Fruit fly (Drosophila melanogaster) whole organism, prepupa: ENCODE results near the gene CG12661.

Source experiments
- Blimp-1 ChIP-seq: fragments of 200-800 bp; sonication (Bioruptor generic); optimal IDR thresholded peaks from 3 replicates; lab custom pipeline; 2017; ENCODE audit warnings: missing biosample characterization, missing genetic modification characterization, mild to moderate bottlenecking, moderate library complexity, missing genetic modification reagents
- CG10631 ChIP-seq: fragments of 200-800 bp; sonication (Bioruptor generic); optimal IDR thresholded peaks from 2 replicates; lab custom pipeline; 2016; ENCODE audit warnings: missing biosample characterization, missing genetic modification characterization
- CG10669 ChIP-seq: fragments of 200-800 bp; sonication (Bioruptor generic); optimal IDR thresholded peaks from 3 replicates; lab custom pipeline; 2018; ENCODE audit warnings: missing biosample characterization, mild to moderate bottlenecking, missing genetic modification characterization, moderate library complexity
- CG11294 ChIP-seq: fragments of 200-800 bp; sonication (Bioruptor generic); IDR thresholded peaks from 2 replicates; pipeline ENCODE4 v1.3.6; 2022; ENCODE audit warnings: missing biosample characterization, missing genetic modification characterization
- CG11902 ChIP-seq: fragments of 200-800 bp; sonication (Bioruptor generic); optimal IDR thresholded peaks from 3 replicates; lab custom pipeline; 2016; ENCODE audit warnings: missing biosample characterization, missing genetic modification characterization
- CG15336 ChIP-seq: fragments of 200-800 bp; sonication (Bioruptor generic); IDR thresholded peaks from 2 replicates; pipeline ENCODE4 v1.3.6; 2022; ENCODE audit warnings: missing biosample characterization, missing genetic modification characterization
- CG1621 ChIP-seq: fragments of 200-800 bp; sonication (Bioruptor generic); optimal IDR thresholded peaks from 3 replicates; lab custom pipeline; 2018; ENCODE audit warnings: missing biosample characterization, mild to moderate bottlenecking, missing genetic modification characterization
- CG16779 ChIP-seq: fragments of 200-800 bp; sonication (Bioruptor generic); optimal IDR thresholded peaks from 3 replicates; lab custom pipeline; 2017; ENCODE audit warnings: missing biosample characterization, mild to moderate bottlenecking, missing genetic modification characterization
- CG3032 ChIP-seq: fragments of 200-800 bp; optimal IDR thresholded peaks from 2 replicates; lab custom pipeline; 2019; ENCODE audit warnings: missing biosample characterization, mild to moderate bottlenecking, missing genetic modification characterization, moderate library complexity
- CG31627 ChIP-seq: fragments of 200-800 bp; sonication (Bioruptor generic); optimal IDR thresholded peaks from 3 replicates; lab custom pipeline; 2016; ENCODE audit warnings: missing biosample characterization, missing genetic modification characterization
- CG34406 ChIP-seq: fragments of 200-800 bp; sonication (Bioruptor generic); optimal IDR thresholded peaks from 3 replicates; lab custom pipeline; 2016; ENCODE audit warnings: missing biosample characterization, missing genetic modification characterization
- CG3919 ChIP-seq: fragments of 200-800 bp; sonication (Bioruptor generic); optimal IDR thresholded peaks from 3 replicates; lab custom pipeline; 2016; ENCODE audit warnings: missing biosample characterization, missing genetic modification characterization
- CG4318 ChIP-seq: fragments of 200-800 bp; sonication (Bioruptor generic); optimal IDR thresholded peaks from 3 replicates; lab custom pipeline; 2017; ENCODE audit warnings: missing biosample characterization, mild to moderate bottlenecking, missing genetic modification characterization
- CG6163 ChIP-seq: fragments of 200-800 bp; sonication (Bioruptor generic); IDR thresholded peaks from 3 replicates; pipeline ENCODE4 v1.3.6; 2022; ENCODE audit warnings: missing biosample characterization, missing genetic modification characterization
- CG6276 ChIP-seq: fragments of 200-800 bp; sonication (Bioruptor generic); optimal IDR thresholded peaks from 2 replicates; lab custom pipeline; 2017; ENCODE audit warnings: missing biosample characterization, mild to moderate bottlenecking, missing genetic modification characterization
- CG6792 ChIP-seq: fragments of 200-800 bp; sonication (Bioruptor generic); optimal IDR thresholded peaks from 3 replicates; lab custom pipeline; 2016; ENCODE audit warnings: missing biosample characterization, missing genetic modification characterization
- CG6808 ChIP-seq: fragments of 200-800 bp; sonication (Bioruptor generic); optimal IDR thresholded peaks from 3 replicates; lab custom pipeline; 2017; ENCODE audit warnings: missing biosample characterization, missing genetic modification characterization, mild to moderate bottlenecking, moderate library complexity, missing genetic modification reagents
- CG6854 ChIP-seq: fragments of 200-800 bp; sonication (Bioruptor generic); optimal IDR thresholded peaks from 2 replicates; lab custom pipeline; 2017; ENCODE audit warnings: missing biosample characterization, mild to moderate bottlenecking, missing genetic modification characterization
- CG7368 ChIP-seq: fragments of 200-800 bp; sonication (Bioruptor generic); optimal IDR thresholded peaks from 3 replicates; lab custom pipeline; 2016; ENCODE audit warnings: missing biosample characterization, missing genetic modification characterization
- CG8119 ChIP-seq: fragments of 200-800 bp; sonication (Bioruptor generic); IDR thresholded peaks from 3 replicates; pipeline ENCODE4 v1.3.6; 2022; ENCODE audit warnings: missing biosample characterization, missing genetic modification characterization
- CG8319 ChIP-seq: fragments of 200-800 bp; sonication (Bioruptor generic); optimal IDR thresholded peaks from 3 replicates; lab custom pipeline; 2016; ENCODE audit warnings: missing biosample characterization, missing genetic modification characterization
- CG8632 ChIP-seq: fragments of 200-800 bp; sonication (Bioruptor generic); optimal IDR thresholded peaks from 3 replicates; lab custom pipeline; 2016; ENCODE audit warnings: missing biosample characterization, missing genetic modification characterization
- CG9139 ChIP-seq: fragments of 200-800 bp; sonication (Bioruptor generic); optimal IDR thresholded peaks from 3 replicates; lab custom pipeline; 2017; ENCODE audit warnings: missing biosample characterization, mild to moderate bottlenecking, missing genetic modification characterization
- Eip78C ChIP-seq: fragments of 200-800 bp; sonication (Bioruptor generic); peaks from one replicate; lab custom pipeline; 2016; ENCODE audit warnings: missing biosample characterization, missing genetic modification characterization
- Eip93F ChIP-seq: fragments of 200-800 bp; sonication (Bioruptor generic); optimal IDR thresholded peaks from 2 replicates; lab custom pipeline; 2016; ENCODE audit warnings: missing biosample characterization, mild to moderate bottlenecking, missing genetic modification characterization
- Ets21C ChIP-seq: fragments of 200-800 bp; sonication (Bioruptor generic); optimal IDR thresholded peaks from 3 replicates; lab custom pipeline; 2016; ENCODE audit warnings: missing biosample characterization, missing genetic modification characterization
- Gug ChIP-seq: fragments of 200-800 bp; sonication (Bioruptor generic); IDR thresholded peaks from 2 replicates; pipeline ENCODE4 v1.3.6; 2022; ENCODE audit warnings: missing biosample characterization, missing genetic modification characterization
- Hr38 ChIP-seq: sonication (Bioruptor generic); optimal IDR thresholded peaks from 2 replicates; lab custom pipeline; 2016; ENCODE audit warnings: missing biosample characterization, missing genetic modification characterization
- Hr39 ChIP-seq: fragments of 200-800 bp; sonication (Bioruptor generic); optimal IDR thresholded peaks from 2 replicates; lab custom pipeline; 2016; ENCODE audit warnings: missing biosample characterization, missing genetic modification characterization
- Hr4 ChIP-seq: fragments of 200-800 bp; sonication (Bioruptor generic); optimal IDR thresholded peaks from 3 replicates; lab custom pipeline; 2016; ENCODE audit warnings: missing biosample characterization, missing genetic modification characterization
- Lpt ChIP-seq: fragments of 200-800 bp; sonication (Bioruptor generic); optimal IDR thresholded peaks from 3 replicates; lab custom pipeline; 2016; ENCODE audit warnings: missing biosample characterization, missing genetic modification characterization
- Met ChIP-seq: fragments of 200-800 bp; sonication (Bioruptor generic); optimal IDR thresholded peaks from 3 replicates; lab custom pipeline; 2016; ENCODE audit warnings: missing biosample characterization, missing genetic modification characterization
- Smox ChIP-seq: fragments of 200-800 bp; sonication (Bioruptor generic); optimal IDR thresholded peaks from 3 replicates; lab custom pipeline; 2016; ENCODE audit warnings: missing biosample characterization, missing genetic modification characterization
- Sox102F ChIP-seq: fragments of 200-800 bp; sonication (Bioruptor generic); optimal IDR thresholded peaks from 2 replicates; lab custom pipeline; 2016; ENCODE audit warnings: missing biosample characterization, mild to moderate bottlenecking, missing genetic modification characterization
- Sox14 ChIP-seq: fragments of 200-800 bp; sonication (Bioruptor generic); optimal IDR thresholded peaks from 3 replicates; lab custom pipeline; 2016; ENCODE audit warnings: missing biosample characterization, missing genetic modification characterization
- Sox15 ChIP-seq: fragments of 200-800 bp; sonication (Bioruptor generic); optimal IDR thresholded peaks from 3 replicates; lab custom pipeline; 2016; ENCODE audit warnings: missing biosample characterization, missing genetic modification characterization
- achi ChIP-seq: fragments of 200-800 bp; sonication (Bioruptor generic); optimal IDR thresholded peaks from 3 replicates; lab custom pipeline; 2016; ENCODE audit warnings: missing biosample characterization, missing genetic modification characterization
- acj6 ChIP-seq: fragments of 200-800 bp; sonication (Bioruptor generic); optimal IDR thresholded peaks from 3 replicates; lab custom pipeline; 2016; ENCODE audit warnings: missing biosample characterization, missing genetic modification characterization
- cyc ChIP-seq: fragments of 200-800 bp; sonication (Bioruptor generic); optimal IDR thresholded peaks from 3 replicates; lab custom pipeline; 2016; ENCODE audit warnings: missing biosample characterization, missing genetic modification characterization
- dac ChIP-seq: fragments of 200-800 bp; sonication (Bioruptor generic); optimal IDR thresholded peaks from 2 replicates; lab custom pipeline; 2017; ENCODE audit warnings: missing biosample characterization, mild to moderate bottlenecking, missing genetic modification characterization
- dsx ChIP-seq: fragments of 200-800 bp; optimal IDR thresholded peaks from 3 replicates; lab custom pipeline; 2019; ENCODE audit warnings: missing biosample characterization, mild to moderate bottlenecking, missing genetic modification characterization, moderate library complexity; ENCODE audit not compliant: poor library complexity, severe bottlenecking
- eg ChIP-seq: fragments of 200-800 bp; sonication (Bioruptor generic); IDR thresholded peaks from 3 replicates; pipeline ENCODE4 v1.3.6; 2022; ENCODE audit warnings: missing biosample characterization, missing genetic modification characterization
- esn ChIP-seq: fragments of 200-800 bp; sonication (Bioruptor generic); optimal IDR thresholded peaks from 2 replicates; lab custom pipeline; 2016; ENCODE audit warnings: missing biosample characterization, mild to moderate bottlenecking, missing genetic modification characterization, moderate library complexity
- fd59A ChIP-seq: fragments of 200-800 bp; sonication (Bioruptor generic); optimal IDR thresholded peaks from 2 replicates; lab custom pipeline; 2017; ENCODE audit warnings: missing biosample characterization, mild to moderate bottlenecking, missing genetic modification characterization, missing genetic modification reagents
- fd85E ChIP-seq: fragments of 200-800 bp; sonication (Bioruptor generic); optimal IDR thresholded peaks from 3 replicates; lab custom pipeline; 2016; ENCODE audit warnings: missing biosample characterization, missing genetic modification characterization
- fkh ChIP-seq: fragments of 200-800 bp; sonication (Bioruptor generic); optimal IDR thresholded peaks from 3 replicates; lab custom pipeline; 2017; ENCODE audit warnings: missing biosample characterization, mild to moderate bottlenecking, missing genetic modification characterization, moderate library complexity
- lz ChIP-seq: fragments of 200-800 bp; sonication (Bioruptor generic); optimal IDR thresholded peaks from 3 replicates; lab custom pipeline; 2016; ENCODE audit warnings: missing biosample characterization, missing genetic modification characterization
- net ChIP-seq: fragments of 200-800 bp; sonication (Bioruptor generic); optimal IDR thresholded peaks from 3 replicates; lab custom pipeline; 2016; ENCODE audit warnings: missing biosample characterization, missing genetic modification characterization
- salr ChIP-seq, 2 experiments: fragments of 200-800 bp; sonication (Bioruptor generic); optimal IDR thresholded peaks; 3 replicates each; lab custom pipeline; 2016 to 2018; ENCODE audit warnings: missing biosample characterization in 2 of 2, missing genetic modification characterization in 2 of 2, mild to moderate bottlenecking in 1 of 2
- spab ChIP-seq: fragments of 200-800 bp; sonication (Bioruptor generic); optimal IDR thresholded peaks from 2 replicates; lab custom pipeline; 2017; ENCODE audit warnings: missing biosample characterization, mild to moderate bottlenecking, missing genetic modification characterization, missing genetic modification reagents
- vri ChIP-seq: fragments of 200-800 bp; sonication (Bioruptor generic); optimal IDR thresholded peaks from 3 replicates; lab custom pipeline; 2016; ENCODE audit warnings: missing biosample characterization, mild to moderate bottlenecking, missing genetic modification characterization

The CG12661 gene

dm6 chrX:8894315-8895017 lies 29.0 kb downstream of the CG12661 start:
- TF ChIP-seq Hr38 (GFP tag; lab: Kevin White, UChicago) (no peak), CG11294 (GFP tag; lab: Robert Waterston, UW) (peak; percentile 58; the same call in 1 of the 2 replicates), Ets21C (GFP tag; lab: Kevin White, UChicago) (peak; percentile 66), acj6 (GFP tag; lab: Kevin White, UChicago) (peak; percentile 72), dac (GFP tag; lab: Kevin White, UChicago) (peak; percentile 68), CG10631 (GFP tag; lab: Kevin White, UChicago) (peak; percentile 63), Eip93F (peak; percentile 61), eg (peak; percentile 86), CG11902 (GFP tag; lab: Kevin White, UChicago) (no peak), CG8119 (GFP tag; lab: Robert Waterston, UW) (peak; percentile 90), CG6792 (GFP tag; lab: Kevin White, UChicago) (peak; percentile 55), lz (GFP tag; lab: Kevin White, UChicago) (peak; percentile 85), CG31627 (GFP tag; lab: Kevin White, UChicago) (peak; percentile 84), cyc (GFP tag; lab: Kevin White, UChicago) (peak; percentile 71), spab (GFP tag; lab: Kevin White, UChicago) (peak; percentile 18), Hr4 (peak; percentile 88), Sox102F (peak; percentile 85), vri (GFP tag; lab: Kevin White, UChicago) (peak; percentile 95), CG8319 (GFP tag; lab: Kevin White, UChicago) (peak; percentile 39), CG34406 (GFP tag; lab: Kevin White, UChicago) (peak; percentile 71), esn (peak; percentile 85), CG1621 (tag; lab: Kevin White, UChicago) (peak; percentile 25), CG7368 (GFP tag; lab: Kevin White, UChicago) (peak; percentile 54), CG10669 (peak; percentile 26), CG16779 (tag; lab: Kevin White, UChicago) (peak; percentile 39), Eip78C (GFP tag; lab: Kevin White, UChicago) (peak; percentile 95), CG9139 (GFP tag; lab: Kevin White, UChicago) (peak; percentile 11), Sox14 (GFP tag; lab: Kevin White, UChicago) (peak; percentile 77), CG15336 (peak; percentile 90), Sox15 (GFP tag; lab: Kevin White, UChicago) (peak; percentile 45), net (GFP tag; lab: Kevin White, UChicago) (peak; percentile 74), CG6163 (GFP tag; lab: Robert Waterston, UW) (peak; percentile 82), Blimp-1 (peak; percentile 44), CG3919 (GFP tag; lab: Kevin White, UChicago) (peak; percentile 68), CG6808 (peak; percentile 37), Lpt (peak; percentile 74), fkh (peak; percentile 67), CG6276 (GFP tag; lab: Kevin White, UChicago) (peak; percentile 91), Met (GFP tag; lab: Kevin White, UChicago) (peak; percentile 83), CG6854 (peak; percentile 45), Smox (peak; percentile 85), fd59A (GFP tag; lab: Kevin White, UChicago) (no peak), achi (peak; percentile 74), Hr39 (peak; percentile 76), salr (GFP tag; optimal IDR thresholded peaks at IDR 0.05; lab: Kevin White, UChicago) (peak in 1 of 2 experiments; percentile 48), CG8632 (GFP tag; lab: Kevin White, UChicago) (peak; percentile 68), dsx (GFP tag; lab: Kevin White, UChicago) (no peak), Gug (GFP tag; lab: Robert Waterston, UW) (peak; percentile 63), CG3032 (peak; percentile 34), fd85E (GFP tag; lab: Kevin White, UChicago) (peak; percentile 26), CG4318 (GFP tag; lab: Kevin White, UChicago) (peak; percentile 82)
